Worm (Caenorhabditis elegans): ENCODE measurements around the gene C07A12.18.

- no peak for TF ChIP-seq ref-1 (GFP tag; conservative IDR thresholded peaks at IDR 0.05)
- TF ChIP-seq med-1 (GFP tag; optimal IDR thresholded peaks at IDR 0.05; ENCODE audit: insufficient read depth): no peak
These were observed 28.2 kb upstream of the C07A12.18 start, which contains the start of gene C05E11.3 for ce11 chrX:4577941-4578340.

Data from whole organism, midembryonic.